Fruit fly (Drosophila melanogaster) whole organism, embryonic: ENCODE results near the gene eIF4E5.

ENCODE experiments used
- Antp ChIP-seq: fragments of 200-800 bp; sonication (Bioruptor generic); optimal IDR thresholded peaks from 3 replicates; lab custom pipeline; 2016; ENCODE audit warnings: missing biosample characterization, missing genetic modification characterization
- BEAF-32 ChIP-seq: fragments of 200-800 bp; sonication (Bioruptor generic); optimal IDR thresholded peaks from 3 replicates; lab custom pipeline; 2017; ENCODE audit warnings: missing biosample characterization, missing genetic modification characterization, mild to moderate bottlenecking, moderate library complexity, missing genetic modification reagents
- C15 ChIP-seq: fragments of 200-800 bp; sonication (Bioruptor generic); IDR thresholded peaks from 3 replicates; pipeline ENCODE4 v1.3.6; 2022; ENCODE audit warnings: missing biosample characterization, missing genetic modification characterization
- CG10267 ChIP-seq: fragments of 200-800 bp; sonication (Bioruptor generic); optimal IDR thresholded peaks from 2 replicates; lab custom pipeline; 2018; ENCODE audit warnings: missing biosample characterization, mild to moderate bottlenecking, missing genetic modification characterization, moderate library complexity
- CG10979 ChIP-seq: fragments of 200-800 bp; sonication (Bioruptor generic); optimal IDR thresholded peaks from 2 replicates; lab custom pipeline; 2018; ENCODE audit warnings: missing biosample characterization, mild to moderate bottlenecking, missing genetic modification characterization, moderate library complexity
- CG12155 ChIP-seq: fragments of 200-800 bp; sonication (Bioruptor generic); optimal IDR thresholded peaks from 3 replicates; lab custom pipeline; 2016; ENCODE audit warnings: missing biosample characterization, missing genetic modification characterization
- CG14860 ChIP-seq: fragments of 200-800 bp; sonication (Bioruptor generic); IDR thresholded peaks from 3 replicates; pipeline ENCODE4 v1.3.6; 2022; ENCODE audit warnings: missing biosample characterization, missing genetic modification characterization; ENCODE audit not compliant: partially characterized antibody
- CG16815 ChIP-seq: fragments of 200-800 bp; sonication (Bioruptor generic); optimal IDR thresholded peaks from 3 replicates; lab custom pipeline; 2017; ENCODE audit warnings: missing biosample characterization, mild to moderate bottlenecking, missing genetic modification characterization
- CG17912 ChIP-seq: fragments of 200-800 bp; sonication (Bioruptor generic); optimal IDR thresholded peaks from 2 replicates; lab custom pipeline; 2018; ENCODE audit warnings: missing biosample characterization, mild to moderate bottlenecking, missing genetic modification characterization
- CG2129 ChIP-seq: fragments of 200-800 bp; sonication (Bioruptor generic); IDR thresholded peaks from 2 replicates; pipeline ENCODE4 v1.3.6; 2022; ENCODE audit warnings: missing biosample characterization, missing genetic modification characterization; ENCODE audit not compliant: partially characterized antibody
- CG2199 ChIP-seq: fragments of 200-800 bp; sonication (Bioruptor generic); IDR thresholded peaks from 3 replicates; pipeline ENCODE4 v1.3.6; 2022; ENCODE audit warnings: missing biosample characterization, missing genetic modification characterization
- CG31365 ChIP-seq: fragments of 200-800 bp; sonication (Bioruptor generic); optimal IDR thresholded peaks from 2 replicates; lab custom pipeline; 2018; ENCODE audit warnings: missing biosample characterization, mild to moderate bottlenecking, missing genetic modification characterization
- CG33213 ChIP-seq: fragments of 200-800 bp; sonication (Bioruptor generic); optimal IDR thresholded peaks from 3 replicates; lab custom pipeline; 2016; ENCODE audit warnings: missing biosample characterization, missing genetic modification characterization
- CG34422 ChIP-seq: fragments of 200-800 bp; sonication (Bioruptor generic); IDR thresholded peaks from 3 replicates; pipeline ENCODE4 v1.3.6; 2022; ENCODE audit warnings: missing biosample characterization, missing genetic modification characterization
- CG43689 ChIP-seq: fragments of 200-800 bp; sonication (Bioruptor generic); IDR thresholded peaks from 2 replicates; pipeline ENCODE4 v1.3.6; 2022; ENCODE audit warnings: missing biosample characterization, missing genetic modification characterization
- CG5953 ChIP-seq: fragments of 200-800 bp; sonication (Bioruptor generic); IDR thresholded peaks from 2 replicates; pipeline ENCODE4 v1.3.6; 2022; ENCODE audit warnings: missing biosample characterization, missing genetic modification characterization
- CG6272 ChIP-seq: fragments of 200-800 bp; sonication (Bioruptor generic); IDR thresholded peaks from 2 replicates; pipeline ENCODE4 v1.3.6; 2022; ENCODE audit warnings: missing biosample characterization, missing genetic modification characterization
- CG7556 ChIP-seq: fragments of 200-800 bp; sonication (Bioruptor generic); optimal IDR thresholded peaks from 2 replicates; lab custom pipeline; 2017; ENCODE audit warnings: missing biosample characterization, mild to moderate bottlenecking, missing genetic modification characterization
- CG7987 ChIP-seq: fragments of 200-800 bp; sonication (Bioruptor generic); optimal IDR thresholded peaks from 2 replicates; lab custom pipeline; 2018; ENCODE audit warnings: missing biosample characterization, mild to moderate bottlenecking, missing genetic modification characterization, moderate library complexity
- D19B ChIP-seq: fragments of 200-800 bp; sonication (Bioruptor generic); optimal IDR thresholded peaks from 2 replicates; lab custom pipeline; 2017; ENCODE audit warnings: missing biosample characterization, mild to moderate bottlenecking, missing genetic modification characterization
- Dad ChIP-seq: fragments of 200-800 bp; sonication (Bioruptor generic); optimal IDR thresholded peaks from 3 replicates; lab custom pipeline; 2016; ENCODE audit warnings: missing biosample characterization, missing genetic modification characterization
- HLH3B ChIP-seq: fragments of 200-800 bp; sonication (Bioruptor generic); IDR thresholded peaks from 2 replicates; pipeline ENCODE4 v1.3.6; 2022; ENCODE audit warnings: missing biosample characterization, missing genetic modification characterization
- HLHmδ ChIP-seq: fragments of 200-800 bp; sonication (Bioruptor generic); optimal IDR thresholded peaks from 2 replicates; lab custom pipeline; 2018; ENCODE audit warnings: missing biosample characterization, mild to moderate bottlenecking, missing genetic modification characterization, moderate library complexity
- HmgD ChIP-seq: fragments of 200-800 bp; sonication (Bioruptor generic); optimal IDR thresholded peaks from 3 replicates; lab custom pipeline; 2016; ENCODE audit warnings: missing biosample characterization, missing genetic modification characterization
- Myb ChIP-seq: fragments of 200-800 bp; sonication (Bioruptor generic); optimal IDR thresholded peaks from 2 replicates; lab custom pipeline; 2016; ENCODE audit warnings: missing biosample characterization, missing genetic modification characterization
- NC2β ChIP-seq: fragments of 200-800 bp; sonication (Bioruptor generic); optimal IDR thresholded peaks from 2 replicates; lab custom pipeline; 2016; ENCODE audit warnings: missing biosample characterization, missing genetic modification characterization
- Nf-YB ChIP-seq: fragments of 200-800 bp; sonication (Bioruptor generic); optimal IDR thresholded peaks from 3 replicates; lab custom pipeline; 2019; ENCODE audit warnings: missing biosample characterization, mild to moderate bottlenecking, missing genetic modification characterization, moderate library complexity
- Poxn ChIP-seq: fragments of 200-800 bp; sonication (Bioruptor generic); IDR thresholded peaks from 2 replicates; pipeline ENCODE4 v1.3.6; 2022; ENCODE audit warnings: missing biosample characterization, missing genetic modification characterization
- Ravus ChIP-seq: fragments of 200-800 bp; sonication (Bioruptor generic); IDR thresholded peaks from 2 replicates; pipeline ENCODE4 v1.3.6; 2022; ENCODE audit warnings: missing biosample characterization, missing genetic modification characterization
- Six4 ChIP-seq: fragments of 200-800 bp; sonication (Bioruptor generic); optimal IDR thresholded peaks from 2 replicates; lab custom pipeline; 2016; ENCODE audit warnings: missing biosample characterization, missing genetic modification characterization
- Spps ChIP-seq: fragments of 200-800 bp; sonication (Bioruptor generic); optimal IDR thresholded peaks from 2 replicates; lab custom pipeline; 2018; ENCODE audit warnings: missing biosample characterization, mild to moderate bottlenecking, missing genetic modification characterization
- Ssrp ChIP-seq: fragments of 200-800 bp; sonication (Bioruptor generic); optimal IDR thresholded peaks from 2 replicates; lab custom pipeline; 2018; ENCODE audit warnings: missing biosample characterization, mild to moderate bottlenecking, missing genetic modification characterization, moderate library complexity
- Xrp1 ChIP-seq: fragments of 200-800 bp; sonication (Bioruptor generic); IDR thresholded peaks from 2 replicates; pipeline ENCODE4 v1.3.6; 2022; ENCODE audit warnings: missing biosample characterization, missing genetic modification characterization
- ab ChIP-seq: fragments of 200-800 bp; sonication (Bioruptor generic); optimal IDR thresholded peaks from 2 replicates; lab custom pipeline; 2016; ENCODE audit warnings: missing biosample characterization, missing genetic modification characterization
- cg ChIP-seq: fragments of 200-800 bp; sonication (Bioruptor generic); optimal IDR thresholded peaks from 3 replicates; lab custom pipeline; 2019; ENCODE audit warnings: missing biosample characterization, mild to moderate bottlenecking, missing genetic modification characterization, moderate library complexity
- dimm ChIP-seq: fragments of 200-800 bp; sonication (Bioruptor generic); IDR thresholded peaks from 2 replicates; pipeline ENCODE4 v1.3.6; 2022; ENCODE audit warnings: missing biosample characterization, missing genetic modification characterization
- emc ChIP-seq: fragments of 200-800 bp; sonication (Bioruptor generic); optimal IDR thresholded peaks from 2 replicates; lab custom pipeline; 2016; ENCODE audit warnings: missing biosample characterization, missing genetic modification characterization
- ewg ChIP-seq: fragments of 200-800 bp; sonication (Bioruptor generic); optimal IDR thresholded peaks from 3 replicates; lab custom pipeline; 2017; ENCODE audit warnings: mild to moderate bottlenecking, missing biosample characterization, missing genetic modification reagents, missing genetic modification characterization
- gsb-n ChIP-seq: fragments of 200-800 bp; sonication (Bioruptor generic); optimal IDR thresholded peaks from 3 replicates; lab custom pipeline; 2018; ENCODE audit warnings: missing biosample characterization, mild to moderate bottlenecking, missing genetic modification characterization
- her ChIP-seq: fragments of 200-800 bp; sonication (Bioruptor generic); optimal IDR thresholded peaks from 2 replicates; lab custom pipeline; 2016; ENCODE audit warnings: missing biosample characterization, missing genetic modification characterization
- hth ChIP-seq: fragments of >200 bp; optimal IDR thresholded peaks from 2 replicates; lab custom pipeline; 2017; ENCODE audit warnings: inconsistent platforms
- insv ChIP-seq, 2 experiments: fragments of 200-800 bp; sonication (Bioruptor generic); optimal IDR thresholded peaks; 3 replicates each; lab custom pipeline; 2016 to 2018; ENCODE audit warnings: missing biosample characterization in 2 of 2, missing genetic modification characterization in 2 of 2
- jigr1 ChIP-seq: fragments of 200-800 bp; sonication (Bioruptor generic); IDR thresholded peaks from 3 replicates; pipeline ENCODE4 v1.3.6; 2022; ENCODE audit warnings: missing biosample characterization, missing genetic modification characterization
- jumu ChIP-seq: fragments of 200-800 bp; sonication (Bioruptor generic); optimal IDR thresholded peaks from 3 replicates; lab custom pipeline; 2016; ENCODE audit warnings: missing biosample characterization, missing genetic modification characterization
- otp ChIP-seq: fragments of 200-800 bp; sonication (Bioruptor generic); IDR thresholded peaks from 3 replicates; pipeline ENCODE4, ENCODE4 v1.3.6; 2022; ENCODE audit warnings: missing biosample characterization, missing genetic modification characterization
- pfk ChIP-seq: fragments of 200-800 bp; sonication (Bioruptor generic); optimal IDR thresholded peaks from 2 replicates; lab custom pipeline; 2018; ENCODE audit warnings: missing biosample characterization, mild to moderate bottlenecking, missing genetic modification characterization, moderate library complexity
- pho ChIP-seq: fragments of 200-800 bp; sonication (Bioruptor generic); optimal IDR thresholded peaks from 2 replicates; lab custom pipeline; 2016; ENCODE audit warnings: missing biosample characterization, missing genetic modification characterization
- stc ChIP-seq: fragments of 200-800 bp; sonication (Bioruptor generic); IDR thresholded peaks from 2 replicates; pipeline ENCODE4 v1.3.6; 2022; ENCODE audit warnings: missing biosample characterization, missing genetic modification characterization
- stwl ChIP-seq: fragments of 200-800 bp; sonication (Bioruptor generic); optimal IDR thresholded peaks from 3 replicates; lab custom pipeline; 2018; ENCODE audit warnings: missing biosample characterization, mild to moderate bottlenecking, missing genetic modification characterization, moderate library complexity
- vvl ChIP-seq: fragments of 200-800 bp; sonication (Bioruptor generic); IDR thresholded peaks from 2 replicates; pipeline ENCODE4 v1.3.6; 2022; ENCODE audit warnings: missing biosample characterization, missing genetic modification characterization

The eIF4E5 gene

dm6 chr3L:7860634-7861431, 33.8 kb upstream of the eIF4E5 start (continued):
- TF ChIP-seq CG5953 (GFP tag; lab: Robert Waterston, UW) (0 out of 2 replicates have a peak, but pooled peaks have one; percentile 13), CG16815 (GFP tag; lab: Kevin White, UChicago) (peak; percentile 9), stc (GFP tag; lab: Robert Waterston, UW) (no peak), HLHmδ (no peak), CG34422 (GFP tag; lab: Robert Waterston, UW) (no peak), Ravus (no peak), Ssrp (peak; percentile 43), Six4 (GFP tag; lab: Kevin White, UChicago) (peak; percentile 4), CG7556 (peak; percentile 58), pfk (GFP tag; lab: Kevin White, UChicago) (no peak), CG10979 (tag; lab: Kevin White, UChicago) (peak; percentile 1), HLH3B (GFP tag; lab: Robert Waterston, UW) (peak; percentile 62), D19B (GFP tag; lab: Kevin White, UChicago) (no peak), Spps (tag; lab: Kevin White, UChicago) (no peak), CG12155 (GFP tag; lab: Kevin White, UChicago) (peak; percentile 47), stwl (tag; lab: Kevin White, UChicago) (no peak), CG6272 (GFP tag; lab: Robert Waterston, UW) (no peak), ewg (peak; percentile 31), CG14860 (no peak), emc (peak; percentile 45), NC2β (peak; percentile 26), jumu (peak; percentile 5), otp (GFP tag; lab: Robert Waterston, UW) (peak; percentile 18; the same call in 2 of the 3 replicates), C15 (GFP tag; lab: Robert Waterston, UW) (peak; percentile 82; the same call in 1 of the 3 replicates), vvl (peak; percentile 78), Myb (GFP tag; lab: Kevin White, UChicago) (peak; percentile 40), pho (GFP tag; lab: Kevin White, UChicago) (peak; percentile 64), gsb-n (tag; lab: Kevin White, UChicago) (no peak), CG17912 (GFP tag; lab: Kevin White, UChicago) (no peak), Antp (GFP tag; lab: Kevin White, UChicago) (peak; percentile 15), insv (GFP tag; optimal IDR thresholded peaks at IDR 0.05; lab: Kevin White, UChicago) (no peak), CG2129 (GFP tag; lab: Robert Waterston, UW) (no peak), Poxn (GFP tag; lab: Robert Waterston, UW) (0 out of 2 replicates have a peak, but pooled peaks have one; percentile 24), hth (no peak), ab (GFP tag; lab: Kevin White, UChicago) (no peak), Nf-YB (GFP tag; lab: Kevin White, UChicago) (peak; percentile 34), jigr1 (GFP tag; lab: Robert Waterston, UW) (no peak), CG7987 (no peak), dimm (GFP tag; lab: Robert Waterston, UW) (peak; percentile 25; the same call in 1 of the 2 replicates), CG2199 (GFP tag; lab: Robert Waterston, UW) (no peak), BEAF-32 (GFP tag; lab: Kevin White, UChicago) (no peak), Dad (GFP tag; lab: Kevin White, UChicago) (no peak), CG33213 (GFP tag; lab: Kevin White, UChicago) (no peak), CG10267 (tag; lab: Kevin White, UChicago) (no peak), HmgD (GFP tag; lab: Kevin White, UChicago) (no peak), CG31365 (tag; lab: Kevin White, UChicago) (no peak), CG43689 (GFP tag; lab: Robert Waterston, UW) (peak; percentile 25; the same call in 1 of the 2 replicates), Xrp1 (GFP tag; lab: Robert Waterston, UW) (peak; percentile 70), her (GFP tag; lab: Kevin White, UChicago) (peak; percentile 13), cg (GFP tag; lab: Kevin White, UChicago) (no peak)
